Worm (Caenorhabditis elegans): ENCODE measurements around the gene crh-1.

Gene crh-1

DNA sequence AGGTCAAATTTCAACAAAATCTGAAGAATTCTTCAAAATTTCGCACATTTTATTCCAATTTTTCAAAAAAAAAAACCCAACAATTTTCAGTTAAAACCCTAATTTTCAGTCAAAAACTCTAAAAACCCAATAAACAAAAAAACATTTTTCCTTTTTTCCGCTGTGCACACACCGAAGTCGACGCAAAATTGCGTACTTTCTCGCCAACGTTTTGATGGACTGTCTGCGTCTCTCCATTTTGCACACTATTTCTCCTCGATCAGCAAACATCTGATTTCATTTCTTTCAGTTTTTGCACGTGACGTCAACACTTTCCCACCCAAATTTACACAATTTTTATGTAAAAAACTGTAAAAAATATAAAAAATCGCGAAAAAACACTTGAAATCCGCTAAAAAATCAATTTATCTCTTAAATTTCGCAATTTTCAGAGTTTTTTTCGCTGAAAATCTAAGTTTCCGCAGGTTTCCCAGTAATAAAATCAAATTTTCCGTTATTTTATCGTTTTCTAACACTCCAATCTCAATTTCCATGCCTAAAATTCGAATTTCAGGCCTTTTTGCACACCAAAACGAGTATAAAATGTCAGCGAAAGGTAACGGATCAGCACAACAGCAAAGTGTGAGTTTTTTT is at the start of gene crh-1:
Gene crh-1 (plus strand): TSS at position 583 of the 633 bp plus-strand sequence.
- TF ChIP-seq fos-1 (tag; optimal IDR thresholded peaks at IDR 0.05) (peak; percentile 43), fkh-8 (tag; optimal IDR thresholded peaks at IDR 0.05) (peak; percentile 19), ces-1 (GFP tag; optimal IDR thresholded peaks at IDR 0.05) (no peak), C34B4.2 (tag; optimal IDR thresholded peaks at IDR 0.05) (no peak), aly-2 (tag; optimal IDR thresholded peaks at IDR 0.05) (peak; percentile 54), C04F5.9 (tag; optimal IDR thresholded peaks at IDR 0.05) (peak; percentile 51), dpl-1 (GFP tag; optimal IDR thresholded peaks at IDR 0.05) (peak; percentile 75 to 79 (median 78)), ceh-88 (GFP tag; IDR thresholded peaks at IDR 0.05) (peak; percentile 47; the same call in 1 of the 2 replicates), Y116A8C.19 (tag; optimal IDR thresholded peaks at IDR 0.05; ENCODE audit: borderline replicate concordance) (no peak), mab-9 (GFP tag; IDR thresholded peaks at IDR 0.05) (peak; percentile 77), snpc-4 (tag; optimal IDR thresholded peaks at IDR 0.05) (peak; percentile 74), xbp-1 (tag; optimal IDR thresholded peaks at IDR 0.05) (peak; percentile 85), rnt-1 (tag; optimal IDR thresholded peaks at IDR 0.05) (peak; percentile 86), mep-1 (tag; optimal IDR thresholded peaks at IDR 0.05) (peak; percentile 94), lin-39 (tag; optimal IDR thresholded peaks at IDR 0.05) (peak; percentile 87), lin-13 (GFP tag; optimal IDR thresholded peaks at IDR 0.05) (peak; percentile 79), unc-98 (GFP tag; IDR thresholded peaks at IDR 0.05) (no peak), ceh-82 (tag; optimal IDR thresholded peaks at IDR 0.05) (peak; percentile 63 to 75 (median 72)), lsy-2 (tag; optimal IDR thresholded peaks at IDR 0.05) (peak; percentile 85 to 86), nhr-84 (tag; optimal IDR thresholded peaks at IDR 0.05) (no peak), ztf-4 (tag; optimal IDR thresholded peaks at IDR 0.05) (peak; percentile 49), tlp-1 (tag; optimal IDR thresholded peaks at IDR 0.05) (no peak), nhr-71 (tag; optimal IDR thresholded peaks at IDR 0.05) (peak; percentile 93), zag-1 (tag; optimal IDR thresholded peaks at IDR 0.05) (no peak), snu-23 (GFP tag; optimal IDR thresholded peaks at IDR 0.05) (peak; percentile 93), dsc-1 (tag; optimal IDR thresholded peaks at IDR 0.05) (peak; percentile 93), isw-1 (GFP tag; IDR thresholded peaks at IDR 0.05) (peak; percentile 65), unc-130 (tag; optimal IDR thresholded peaks at IDR 0.05) (no peak), ztf-11 (tag; optimal IDR thresholded peaks at IDR 0.05) (peak in 1 of 2 experiments; percentile 35), fkh-4 (tag; optimal IDR thresholded peaks at IDR 0.05; ENCODE audit: borderline replicate concordance) (peak; percentile 66), irx-1 (tag; optimal IDR thresholded peaks at IDR 0.05) (peak; percentile 86), nhr-77 (tag; optimal IDR thresholded peaks at IDR 0.05) (peak; percentile 40), nhr-11 (tag; optimal IDR thresholded peaks at IDR 0.05) (peak; percentile 49), efl-1 (optimal IDR thresholded peaks at IDR 0.05) (peak; percentile 83 to 84), efl-1 (GFP tag; optimal IDR thresholded peaks at IDR 0.05 in 1 of 2) (peak; percentile 78 to 98), mdl-1 (tag; optimal IDR thresholded peaks at IDR 0.05) (peak in 1 of 2 experiments; percentile 89), fkh-10 (GFP tag; optimal IDR thresholded peaks at IDR 0.05) (peak; percentile 51), hlh-17 (GFP tag; optimal IDR thresholded peaks at IDR 0.05; ENCODE audit: borderline replicate concordance) (no peak), nhr-47 (tag; optimal IDR thresholded peaks at IDR 0.05) (peak; percentile 92), grh-1 (GFP tag; IDR thresholded peaks at IDR 0.05) (peak; percentile 80), lin-14 (GFP tag; optimal IDR thresholded peaks at IDR 0.05) (peak; percentile 88), unc-30 (tag; optimal IDR thresholded peaks at IDR 0.05) (no peak), pag-3 (tag; optimal IDR thresholded peaks at IDR 0.05; ENCODE audit: borderline replicate concordance, insufficient read depth) (no peak), mef-2 (tag; optimal IDR thresholded peaks at IDR 0.05) (no peak), egl-13 (tag; optimal IDR thresholded peaks at IDR 0.05) (peak; percentile 43), egl-27 (tag; optimal IDR thresholded peaks at IDR 0.05) (no peak), zip-4 (GFP tag; optimal IDR thresholded peaks at IDR 0.05) (peak; percentile 43), ceh-90 (tag; optimal IDR thresholded peaks at IDR 0.05) (peak; percentile 40), unc-86 (tag; optimal IDR thresholded peaks at IDR 0.05) (peak; percentile 64), nhr-237 (tag; optimal IDR thresholded peaks at IDR 0.05) (no peak), nhr-19 (GFP tag; conservative IDR thresholded peaks at IDR 0.05) (peak; percentile 85), nhr-90 (tag; optimal IDR thresholded peaks at IDR 0.05; ENCODE audit: poor library complexity) (peak; percentile 84)

Data from whole organism, L1 larva.